Fruit fly (Drosophila melanogaster) whole organism, embryonic: ENCODE measurements around the gene loj.

Experiments
- Bdp1 ChIP-seq: fragments of 200-800 bp; sonication (Bioruptor generic); optimal IDR thresholded peaks from 3 replicates; lab custom pipeline; 2016; ENCODE audit warnings: missing biosample characterization, missing genetic modification characterization
- Bteb2 ChIP-seq: fragments of 200-800 bp; sonication (Bioruptor generic); optimal IDR thresholded peaks from 2 replicates; lab custom pipeline; 2016; ENCODE audit warnings: missing biosample characterization, missing genetic modification characterization
- CG10959 ChIP-seq: fragments of 200-800 bp; sonication (Bioruptor generic); IDR thresholded peaks from 2 replicates; pipeline ENCODE4 v1.3.6; 2022; ENCODE audit warnings: missing biosample characterization, missing genetic modification characterization
- CG11247 ChIP-seq: fragments of 200-800 bp; sonication (Bioruptor generic); IDR thresholded peaks from 2 replicates; pipeline ENCODE4 v1.3.6; 2022; ENCODE audit warnings: missing biosample characterization, missing genetic modification characterization
- CG12236 ChIP-seq: fragments of 200-800 bp; sonication (Bioruptor generic); optimal IDR thresholded peaks from 2 replicates; lab custom pipeline; 2016; ENCODE audit warnings: missing biosample characterization, missing genetic modification characterization
- CG13123 ChIP-seq: fragments of 200-800 bp; sonication (Bioruptor generic); optimal IDR thresholded peaks from 2 replicates; lab custom pipeline; 2016; ENCODE audit warnings: missing biosample characterization, missing genetic modification characterization
- CG14965 ChIP-seq: fragments of 200-800 bp; sonication (Bioruptor generic); optimal IDR thresholded peaks from 2 replicates; lab custom pipeline; 2016; ENCODE audit warnings: missing biosample characterization, missing genetic modification characterization, borderline replicate concordance
- CG15696 ChIP-seq: fragments of 200-800 bp; sonication (Bioruptor generic); optimal IDR thresholded peaks from 2 replicates; lab custom pipeline; 2019; ENCODE audit warnings: missing biosample characterization, mild to moderate bottlenecking, missing genetic modification characterization, moderate library complexity
- CG17328 ChIP-seq: fragments of 200-800 bp; sonication (Bioruptor generic); IDR thresholded peaks from 2 replicates; pipeline ENCODE4 v1.3.6; 2022; ENCODE audit warnings: missing biosample characterization, missing genetic modification characterization
- CG17361 ChIP-seq: fragments of 200-800 bp; sonication (Bioruptor generic); IDR thresholded peaks from 3 replicates; pipeline ENCODE4 v1.3.6; 2022; ENCODE audit warnings: missing biosample characterization, missing genetic modification characterization
- CG2678 ChIP-seq: fragments of 200-800 bp; sonication (Bioruptor generic); optimal IDR thresholded peaks from 3 replicates; lab custom pipeline; 2019; ENCODE audit warnings: missing biosample characterization, mild to moderate bottlenecking, missing genetic modification characterization, moderate library complexity
- CG2712 ChIP-seq: fragments of 200-800 bp; optimal IDR thresholded peaks from 3 replicates; lab custom pipeline; 2019; ENCODE audit warnings: missing biosample characterization, mild to moderate bottlenecking, missing genetic modification characterization, moderate library complexity
- CG31388 ChIP-seq: fragments of 200-800 bp; sonication (Bioruptor generic); optimal IDR thresholded peaks from 2 replicates; lab custom pipeline; 2016; ENCODE audit warnings: missing biosample characterization, missing genetic modification characterization
- CG3407 ChIP-seq: fragments of 200-800 bp; sonication (Bioruptor generic); optimal IDR thresholded peaks from 2 replicates; lab custom pipeline; 2018; ENCODE audit warnings: missing biosample characterization, mild to moderate bottlenecking, missing genetic modification characterization
- CG3995 ChIP-seq: fragments of 200-800 bp; sonication (Bioruptor generic); optimal IDR thresholded peaks from 3 replicates; lab custom pipeline; 2016; ENCODE audit warnings: missing biosample characterization, missing genetic modification characterization
- CG6813 ChIP-seq: fragments of 200-800 bp; sonication (Bioruptor generic); optimal IDR thresholded peaks from 2 replicates; lab custom pipeline; 2017; ENCODE audit warnings: missing biosample characterization, missing genetic modification characterization, mild to moderate bottlenecking, moderate library complexity, missing genetic modification reagents
- CG7786 ChIP-seq: fragments of 200-800 bp; sonication (Bioruptor generic); optimal IDR thresholded peaks from 2 replicates; lab custom pipeline; 2016; ENCODE audit warnings: missing biosample characterization, missing genetic modification characterization
- CG7987 ChIP-seq: fragments of 200-800 bp; sonication (Bioruptor generic); optimal IDR thresholded peaks from 2 replicates; lab custom pipeline; 2018; ENCODE audit warnings: missing biosample characterization, mild to moderate bottlenecking, missing genetic modification characterization, moderate library complexity
- CG8478 ChIP-seq: fragments of >200 bp; optimal IDR thresholded peaks from 2 replicates; lab custom pipeline; 2018
- CG9932 ChIP-seq: fragments of 200-800 bp; sonication (Bioruptor generic); IDR thresholded peaks from 2 replicates; pipeline ENCODE4 v1.3.6; 2022; ENCODE audit warnings: missing biosample characterization, missing genetic modification characterization
- CHES-1-like ChIP-seq: fragments of 200-800 bp; sonication (Bioruptor generic); optimal IDR thresholded peaks from 2 replicates; lab custom pipeline; 2016; ENCODE audit warnings: missing biosample characterization, missing genetic modification characterization
- CTCF ChIP-seq: fragments of 200-800 bp; sonication (Bioruptor generic); optimal IDR thresholded peaks from 2 replicates; lab custom pipeline; 2017; ENCODE audit warnings: missing biosample characterization, mild to moderate bottlenecking, missing genetic modification characterization, moderate library complexity
- Dek ChIP-seq: fragments of 200-800 bp; sonication (Bioruptor generic); optimal IDR thresholded peaks from 3 replicates; lab custom pipeline; 2019; ENCODE audit warnings: missing biosample characterization, mild to moderate bottlenecking, missing genetic modification characterization, moderate library complexity
- Dip2 ChIP-seq: fragments of 200-800 bp; sonication (Bioruptor generic); IDR thresholded peaks from 2 replicates; pipeline ENCODE4 v1.3.6; 2022; ENCODE audit warnings: missing biosample characterization, missing genetic modification characterization
- Dll ChIP-seq: fragments of 200-800 bp; sonication (Bioruptor generic); IDR thresholded peaks from 4 replicates; pipeline ENCODE4 v1.3.6; 2022; ENCODE audit warnings: missing biosample characterization, missing genetic modification characterization; ENCODE audit not compliant: partially characterized antibody
- Dref ChIP-seq: fragments of 200-800 bp; sonication (Bioruptor generic); IDR thresholded peaks from 2 replicates; pipeline ENCODE4 v1.3.6; 2022; ENCODE audit warnings: missing biosample characterization, missing genetic modification characterization
- ERR ChIP-seq: fragments of 200-800 bp; sonication (Bioruptor generic); optimal IDR thresholded peaks from 2 replicates; lab custom pipeline; 2016; ENCODE audit warnings: missing biosample characterization, missing genetic modification characterization
- Eip74EF ChIP-seq, 2 experiments: fragments of 200-800 bp in 1 of 2; fragments of >200 bp in 1 of 2; sonication (Bioruptor generic) in 1 of 2; optimal IDR thresholded peaks; 2 replicates each; lab custom pipeline; 2017 to 2019; ENCODE audit warnings: missing biosample characterization in 2 of 2, missing genetic modification characterization in 2 of 2, mild to moderate bottlenecking in 1 of 2, moderate library complexity in 1 of 2
- Ets65A ChIP-seq: fragments of 200-800 bp; sonication (Bioruptor generic); peaks from one replicate; lab custom pipeline; 2016; ENCODE audit warnings: missing biosample characterization, missing genetic modification characterization
- Gug ChIP-seq: fragments of 200-800 bp; sonication (Bioruptor generic); IDR thresholded peaks from 4 replicates; pipeline ENCODE4 v1.3.6; 2022; ENCODE audit warnings: missing biosample characterization, missing genetic modification characterization
- Hr3 ChIP-seq: fragments of 200-800 bp; sonication (Bioruptor generic); optimal IDR thresholded peaks from 3 replicates; lab custom pipeline; 2016; ENCODE audit warnings: missing biosample characterization, missing genetic modification characterization
- Lpt ChIP-seq: fragments of >200 bp; optimal IDR thresholded peaks from 2 replicates; lab custom pipeline; 2018; ENCODE audit warnings: missing biosample characterization, missing genetic modification characterization
- NC2α ChIP-seq: fragments of 200-800 bp; sonication (Bioruptor generic); optimal IDR thresholded peaks from 2 replicates; lab custom pipeline; 2016; ENCODE audit warnings: missing biosample characterization, missing genetic modification characterization
- NC2β ChIP-seq: fragments of 200-800 bp; sonication (Bioruptor generic); optimal IDR thresholded peaks from 2 replicates; lab custom pipeline; 2016; ENCODE audit warnings: missing biosample characterization, missing genetic modification characterization
- Rx ChIP-seq: fragments of 200-800 bp; sonication (Bioruptor generic); IDR thresholded peaks from 2 replicates; pipeline ENCODE4 v1.3.6; 2022; ENCODE audit warnings: missing biosample characterization, missing genetic modification characterization
- Xbp1 ChIP-seq: fragments of 200-800 bp; sonication (Bioruptor generic); optimal IDR thresholded peaks from 3 replicates; lab custom pipeline; 2016; ENCODE audit warnings: missing biosample characterization, mild to moderate bottlenecking, missing genetic modification characterization
- ac ChIP-seq: fragments of 200-800 bp; sonication (Bioruptor generic); optimal IDR thresholded peaks from 3 replicates; lab custom pipeline; 2017; ENCODE audit warnings: missing biosample characterization, mild to moderate bottlenecking, missing genetic modification characterization
- bsh ChIP-seq, 2 experiments: fragments of 200-800 bp; sonication (Bioruptor generic); optimal IDR thresholded peaks; 2 replicates each; lab custom pipeline; 2017 to 2018; ENCODE audit warnings: mild to moderate bottlenecking in 2 of 2, missing biosample characterization in 2 of 2, missing genetic modification characterization in 2 of 2, moderate library complexity in 1 of 2
- esg ChIP-seq: fragments of 200-800 bp; sonication (Bioruptor generic); conservative IDR thresholded peaks from 2 replicates; pipeline ENCODE4 v1.3.6; 2022; ENCODE audit warnings: missing biosample characterization, missing genetic modification characterization
- ind ChIP-seq: fragments of 200-800 bp; sonication (Bioruptor generic); optimal IDR thresholded peaks from 3 replicates; lab custom pipeline; 2016; ENCODE audit warnings: missing biosample characterization, missing genetic modification characterization
- odd ChIP-seq: fragments of 200-800 bp; sonication (Bioruptor generic); optimal IDR thresholded peaks from 2 replicates; lab custom pipeline; 2017; ENCODE audit warnings: missing biosample characterization, mild to moderate bottlenecking, missing genetic modification characterization
- pan ChIP-seq, 4 experiments: fragments of >200 bp in 3 of 4; fragments of 200-800 bp in 1 of 4; sonication (Bioruptor generic) in 1 of 4; optimal IDR thresholded peaks in 3 of 4; IDR thresholded peaks in 1 of 4; 2 replicates each; pipeline versions ENCODE4 v1.3.6 to Lab custom; 2017 to 2022; ENCODE audit warnings: missing biosample characterization in 2 of 4, missing genetic modification characterization in 2 of 4, mixed read lengths in 1 of 4
- salm ChIP-seq: fragments of 200-800 bp; sonication (Bioruptor generic); optimal IDR thresholded peaks from 2 replicates; lab custom pipeline; 2018; ENCODE audit warnings: missing biosample characterization, mild to moderate bottlenecking, missing genetic modification characterization
- slp2 ChIP-seq: fragments of 200-800 bp; sonication (Bioruptor generic); optimal IDR thresholded peaks from 2 replicates; lab custom pipeline; 2016; ENCODE audit warnings: missing biosample characterization, missing genetic modification characterization
- sna ChIP-seq: fragments of 200-800 bp; sonication (Bioruptor generic); IDR thresholded peaks from 2 replicates; pipeline ENCODE4 v1.3.6; 2022; ENCODE audit warnings: missing biosample characterization, missing genetic modification characterization; ENCODE audit not compliant: partially characterized antibody
- tll ChIP-seq, 2 experiments: fragments of 200-800 bp in 1 of 2; fragments of >200 bp in 1 of 2; sonication (Bioruptor generic) in 1 of 2; optimal IDR thresholded peaks; 2 replicates each; lab custom pipeline; 2017 to 2019; ENCODE audit warnings: missing biosample characterization in 2 of 2, missing genetic modification characterization in 2 of 2, mild to moderate bottlenecking in 1 of 2, moderate library complexity in 1 of 2
- toy ChIP-seq: fragments of 200-800 bp; sonication (Bioruptor generic); IDR thresholded peaks from 2 replicates; pipeline ENCODE4 v1.3.6; 2022; ENCODE audit warnings: missing biosample characterization, missing genetic modification characterization
- tx ChIP-seq: fragments of 200-800 bp; sonication (Bioruptor generic); optimal IDR thresholded peaks from 2 replicates; lab custom pipeline; 2016; ENCODE audit warnings: missing biosample characterization, missing genetic modification characterization
- vnd ChIP-seq: fragments of 200-800 bp; sonication (Bioruptor generic); IDR thresholded peaks from 3 replicates; pipeline ENCODE4 v1.3.6; 2022; ENCODE audit warnings: missing biosample characterization, missing genetic modification characterization; ENCODE audit not compliant: partially characterized antibody
- wdn ChIP-seq: fragments of 200-800 bp; sonication (Bioruptor generic); IDR thresholded peaks from 2 replicates; pipeline ENCODE4 v1.3.6; 2022; ENCODE audit warnings: missing biosample characterization, missing genetic modification characterization

Gene loj

DNA sequence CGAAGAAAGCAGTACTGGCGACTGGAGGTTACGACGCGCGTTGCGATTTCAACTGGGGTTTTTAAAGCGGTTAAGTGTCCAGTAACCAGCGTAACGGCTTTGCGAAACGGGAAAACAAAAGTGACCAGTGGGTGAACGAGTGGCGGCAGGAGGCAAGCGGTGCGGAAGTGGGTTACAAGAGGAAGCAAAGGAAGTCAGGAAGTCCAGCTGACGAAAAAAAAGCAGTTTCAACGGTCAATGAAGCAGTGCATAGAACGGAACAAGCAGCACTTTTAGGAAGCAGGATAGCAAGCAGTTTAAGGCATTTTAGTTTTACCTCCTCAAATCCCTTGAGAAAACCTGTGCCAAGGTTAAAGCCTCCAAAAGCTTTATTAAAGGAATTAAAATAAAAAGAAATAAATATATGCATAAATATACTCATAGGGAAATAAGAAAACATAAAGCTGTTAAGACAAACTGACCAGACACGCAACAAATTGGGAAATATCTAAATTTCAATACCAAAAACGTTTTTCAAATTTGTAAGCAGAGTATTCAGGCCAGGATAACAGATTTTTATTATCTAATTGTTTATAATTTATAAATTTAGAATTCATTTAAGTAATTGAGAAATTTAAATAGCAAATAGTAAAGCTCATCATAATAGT, 35.6 kb upstream of the loj start, which contains the start of gene CG6592 (continued):
- TF ChIP-seq Lpt (GFP tag; lab: Kevin White, UChicago) (no peak), odd (no peak), Hr3 (GFP tag; lab: Kevin White, UChicago) (no peak), toy (GFP tag; lab: Robert Waterston, UW) (no peak), tll (GFP tag; optimal IDR thresholded peaks at IDR 0.05; lab: Kevin White, UChicago) (peak in 1 of 2 experiments; percentile 67), vnd (GFP tag; lab: Robert Waterston, UW) (no peak), ERR (GFP tag; lab: Kevin White, UChicago) (no peak), Dip2 (GFP tag; lab: Robert Waterston, UW) (no peak), CG3407 (GFP tag; lab: Kevin White, UChicago) (peak; percentile 10), CG17361 (GFP tag; lab: Robert Waterston, UW) (no peak; the same call in 2 of the 3 replicates), CG7786 (GFP tag; lab: Kevin White, UChicago) (no peak), Bdp1 (GFP tag; lab: Kevin White, UChicago) (peak; percentile 9), Rx (GFP tag; lab: Robert Waterston, UW) (peak; percentile 36; the same call in 1 of the 2 replicates), Xbp1 (GFP tag; lab: Kevin White, UChicago) (peak; percentile 29), CG15696 (tag; lab: Kevin White, UChicago) (peak; percentile 57), bsh (GFP tag; optimal IDR thresholded peaks at IDR 0.05; lab: Kevin White, UChicago) (no peak), esg (GFP tag; lab: Robert Waterston, UW) (no peak), Bteb2 (GFP tag; lab: Kevin White, UChicago) (no peak), Gug (GFP tag; lab: Robert Waterston, UW) (no peak; the same call in 3 of the 4 replicates), CG2678 (tag; lab: Kevin White, UChicago) (no peak), CG10959 (GFP tag; lab: Robert Waterston, UW) (peak; percentile 49; the same call in 1 of the 2 replicates), sna (GFP tag; lab: Robert Waterston, UW) (no peak), CG3995 (GFP tag; lab: Kevin White, UChicago) (no peak), slp2 (GFP tag; lab: Kevin White, UChicago) (peak; percentile 4), CG12236 (GFP tag; lab: Kevin White, UChicago) (peak; percentile 44), NC2β (peak; percentile 69), wdn (GFP tag; lab: Robert Waterston, UW) (no peak), salm (tag; lab: Kevin White, UChicago) (no peak), CTCF (GFP tag; lab: Kevin White, UChicago) (no peak), CG9932 (GFP tag; lab: Robert Waterston, UW) (no peak), Ets65A (GFP tag; lab: Kevin White, UChicago) (peak; percentile 98), Dref (GFP tag; lab: Robert Waterston, UW) (no peak), NC2α (GFP tag; lab: Kevin White, UChicago) (peak; percentile 28), Dll (GFP tag; lab: Robert Waterston, UW) (no peak), CG17328 (GFP tag; lab: Robert Waterston, UW) (peak; percentile 76), ind (no peak), CG13123 (GFP tag; lab: Kevin White, UChicago) (no peak), CG2712 (tag; lab: Kevin White, UChicago) (no peak), CG7987 (GFP tag; lab: Kevin White, UChicago) (no peak), CG11247 (GFP tag; lab: Robert Waterston, UW) (no peak), ac (GFP tag; lab: Kevin White, UChicago) (peak; percentile 82), pan (optimal IDR thresholded peaks at IDR 0.05; lab: Kevin White, UChicago) (no peak), pan (GFP tag; optimal IDR thresholded peaks at IDR 0.05 in 1 of 2, IDR thresholded peaks at IDR 0.05 in 1 of 2) (no peak), CHES-1-like (peak; percentile 49), CG31388 (GFP tag; lab: Kevin White, UChicago) (no peak), tx (GFP tag; lab: Kevin White, UChicago) (no peak), CG8478 (lab: Kevin White, UChicago) (peak; percentile 82), Dek (tag; lab: Kevin White, UChicago) (no peak), CG14965 (GFP tag; lab: Kevin White, UChicago) (no peak), Eip74EF (GFP tag; optimal IDR thresholded peaks at IDR 0.05; lab: Kevin White, UChicago) (peak in 1 of 2 experiments; percentile 24), CG6813 (no peak)
